Worm (Caenorhabditis elegans): Measurements from ENCODE around the gene sna-3.
A peak's percentile ranks its signal among the peaks of the same experiment; 100 is the strongest.

The sna-3 gene

DNA sequence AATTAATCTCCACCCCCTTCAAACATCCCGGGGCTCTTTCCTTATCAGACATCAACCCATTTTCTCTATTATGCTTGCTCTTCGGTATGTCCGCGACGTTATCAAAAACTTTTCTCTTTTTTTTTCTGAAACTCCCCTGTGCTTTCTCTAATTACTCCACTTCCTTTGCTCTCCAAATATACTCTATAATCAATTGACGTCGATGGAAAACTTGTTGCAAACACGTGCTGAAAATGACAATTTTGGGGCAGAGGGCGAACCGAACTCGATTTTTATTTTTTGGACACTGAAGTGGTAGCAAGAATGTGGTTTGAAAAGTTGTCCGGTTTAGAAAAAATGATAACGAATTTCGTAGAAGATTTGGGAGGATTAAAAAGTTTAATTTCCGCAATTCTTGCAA is 26.9 kb downstream of the sna-3 start:
- TF ChIP-seq spr-3 (GFP tag; optimal IDR thresholded peaks at IDR 0.05) (no peak), dmd-6 (GFP tag; IDR thresholded peaks at IDR 0.05) (peak; percentile 94), tra-1 (GFP tag; IDR thresholded peaks at IDR 0.05) (peak; percentile 73; the same call in 1 of the 2 replicates), T20F7.1 (GFP tag; optimal IDR thresholded peaks at IDR 0.05) (no peak), nhr-28 (tag; optimal IDR thresholded peaks at IDR 0.05) (peak; percentile 76), ceh-62 (tag; optimal IDR thresholded peaks at IDR 0.05) (no peak), lin-1 (GFP tag; IDR thresholded peaks at IDR 0.05) (peak; percentile 79; the same call in 1 of the 2 replicates), lsy-2 (tag; optimal IDR thresholded peaks at IDR 0.05) (no peak), ces-1 (GFP tag; optimal IDR thresholded peaks at IDR 0.05) (no peak), ceh-44 (GFP tag; IDR thresholded peaks at IDR 0.05) (no peak), ZK546.5 (tag; optimal IDR thresholded peaks at IDR 0.05) (no peak), lin-38 (GFP tag; IDR thresholded peaks at IDR 0.05) (no peak), ceh-28 (tag; optimal IDR thresholded peaks at IDR 0.05) (no peak), nhr-102 (tag; optimal IDR thresholded peaks at IDR 0.05) (peak; percentile 4), Y75B8A.6 (GFP tag; IDR thresholded peaks at IDR 0.05) (no peak), unc-62 (GFP tag; optimal IDR thresholded peaks at IDR 0.05 in 1 of 2) (peak in 1 of 2 experiments; percentile 37), unc-62 (tag; optimal IDR thresholded peaks at IDR 0.05) (no peak), dve-1 (tag; optimal IDR thresholded peaks at IDR 0.05; ENCODE audit: insufficient read depth) (peak; percentile 70), lin-15B (tag; optimal IDR thresholded peaks at IDR 0.05) (no peak), mdl-1 (tag; optimal IDR thresholded peaks at IDR 0.05) (peak in 1 of 2 experiments; percentile 78), ctbp-1 (GFP tag; IDR thresholded peaks at IDR 0.05) (no peak), hlh-11 (tag; optimal IDR thresholded peaks at IDR 0.05) (peak; percentile 84), nhr-48 (tag; optimal IDR thresholded peaks at IDR 0.05) (peak; percentile 82), nhr-77 (tag; optimal IDR thresholded peaks at IDR 0.05) (peak; percentile 82), nhr-11 (tag; optimal IDR thresholded peaks at IDR 0.05) (no peak), pqm-1 (tag; optimal IDR thresholded peaks at IDR 0.05) (peak; percentile 92), sdz-12 (GFP tag; optimal IDR thresholded peaks at IDR 0.05) (no peak), ceh-32 (tag; optimal IDR thresholded peaks at IDR 0.05; ENCODE audit: poor library complexity) (no peak), daf-16 (GFP tag; optimal IDR thresholded peaks at IDR 0.05) (peak in 1 of 2 experiments; percentile 29), daf-16 (tag; optimal IDR thresholded peaks at IDR 0.05) (peak; percentile 56), jun-1 (tag; optimal IDR thresholded peaks at IDR 0.05) (no peak), dpl-1 (GFP tag; optimal IDR thresholded peaks at IDR 0.05) (no peak), unc-39 (tag; optimal IDR thresholded peaks at IDR 0.05) (no peak), mxl-3 (GFP tag; optimal IDR thresholded peaks at IDR 0.05) (peak; percentile 77), fos-1 (tag; optimal IDR thresholded peaks at IDR 0.05) (peak; percentile 50), php-3 (GFP tag; IDR thresholded peaks at IDR 0.05) (0 out of 2 replicates have a peak, but pooled peaks have one; percentile 13), hlh-30 (tag; optimal IDR thresholded peaks at IDR 0.05; ENCODE audit: insufficient read depth) (peak; percentile 18), nhr-41 (GFP tag; IDR thresholded peaks at IDR 0.05) (no peak)

DNA sequence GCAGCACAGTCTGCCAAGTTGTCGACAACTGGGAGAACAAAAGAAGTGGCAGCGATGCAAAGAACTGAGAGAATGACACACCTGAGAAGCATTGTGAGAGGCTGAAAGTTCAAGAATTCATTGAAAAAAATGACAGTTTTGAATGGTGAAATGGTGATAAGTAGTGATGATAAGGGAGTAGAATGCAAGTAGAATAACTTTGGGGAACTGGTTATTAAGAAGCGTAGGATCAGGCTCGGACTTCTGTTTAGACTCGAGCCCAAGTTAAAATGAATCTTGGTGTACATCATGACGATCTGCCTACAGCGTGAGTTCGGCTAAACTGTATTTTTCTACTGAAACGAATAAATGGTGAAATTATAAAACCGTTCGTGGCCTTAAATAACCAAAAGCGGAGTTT is 27.4 kb downstream of the sna-3 start, which contains the start of gene F42A10.7:
F42A10.7 (minus strand) TSS at position 101 of the 400 bp plus-strand sequence.
- TF ChIP-seq ces-1 (GFP tag; optimal IDR thresholded peaks at IDR 0.05) (no peak), nhr-10 (tag; optimal IDR thresholded peaks at IDR 0.05) (no peak), aha-1 (tag) (peak; percentile 81)

DNA sequence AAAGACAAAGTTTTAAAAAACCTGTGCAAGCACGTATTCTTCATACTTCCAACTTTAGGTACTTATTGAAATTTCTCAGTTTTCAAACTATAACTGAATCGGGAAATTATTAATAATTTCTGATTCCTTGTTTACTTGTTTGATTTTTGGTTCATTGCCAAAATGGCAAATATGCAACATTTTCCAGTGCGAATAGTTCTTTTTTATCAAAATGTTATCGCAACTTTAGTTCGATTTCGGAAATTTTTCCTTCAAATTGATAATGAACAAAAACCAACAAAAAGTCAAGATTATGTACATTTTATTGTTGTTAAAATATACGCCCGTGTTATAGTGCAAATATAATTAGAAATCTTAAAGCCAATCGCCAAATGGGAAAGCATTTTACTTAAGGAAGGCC is 28.4 kb downstream of the sna-3 start:
- TF ChIP-seq madf-9 (GFP tag; conservative IDR thresholded peaks at IDR 0.05) = no peak
- TF ChIP-seq pqm-1 (tag; optimal IDR thresholded peaks at IDR 0.05) = peak; percentile 3
- no peak for TF ChIP-seq daf-16 (GFP tag; optimal IDR thresholded peaks at IDR 0.05)
- TF ChIP-seq daf-16 (tag; optimal IDR thresholded peaks at IDR 0.05) = peak; percentile 10
- no peak for TF ChIP-seq nhr-102 (tag; optimal IDR thresholded peaks at IDR 0.05)
- no peak for TF ChIP-seq madf-5 (GFP tag; IDR thresholded peaks at IDR 0.05)

All from whole organism, L4 larva.